Fruit fly (Drosophila melanogaster) whole organism, prepupa: ENCODE results near the gene CG5412.

Experiments
- Blimp-1 ChIP-seq: fragments of 200-800 bp; sonication (Bioruptor generic); optimal IDR thresholded peaks from 3 replicates; lab custom pipeline; 2017; ENCODE audit warnings: missing biosample characterization, missing genetic modification characterization, mild to moderate bottlenecking, moderate library complexity, missing genetic modification reagents
- CG10669 ChIP-seq: fragments of 200-800 bp; sonication (Bioruptor generic); optimal IDR thresholded peaks from 3 replicates; lab custom pipeline; 2018; ENCODE audit warnings: missing biosample characterization, mild to moderate bottlenecking, missing genetic modification characterization, moderate library complexity
- CG3919 ChIP-seq: fragments of 200-800 bp; sonication (Bioruptor generic); optimal IDR thresholded peaks from 3 replicates; lab custom pipeline; 2016; ENCODE audit warnings: missing biosample characterization, missing genetic modification characterization
- CG8632 ChIP-seq: fragments of 200-800 bp; sonication (Bioruptor generic); optimal IDR thresholded peaks from 3 replicates; lab custom pipeline; 2016; ENCODE audit warnings: missing biosample characterization, missing genetic modification characterization
- Eip93F ChIP-seq: fragments of 200-800 bp; sonication (Bioruptor generic); optimal IDR thresholded peaks from 2 replicates; lab custom pipeline; 2016; ENCODE audit warnings: missing biosample characterization, mild to moderate bottlenecking, missing genetic modification characterization
- Gug ChIP-seq: fragments of 200-800 bp; sonication (Bioruptor generic); IDR thresholded peaks from 2 replicates; pipeline ENCODE4 v1.3.6; 2022; ENCODE audit warnings: missing biosample characterization, missing genetic modification characterization
- Hr38 ChIP-seq: sonication (Bioruptor generic); optimal IDR thresholded peaks from 2 replicates; lab custom pipeline; 2016; ENCODE audit warnings: missing biosample characterization, missing genetic modification characterization
- OdsH ChIP-seq: fragments of 200-800 bp; sonication (Bioruptor generic); optimal IDR thresholded peaks from 3 replicates; lab custom pipeline; 2016; ENCODE audit warnings: missing biosample characterization, missing genetic modification characterization
- acj6 ChIP-seq: fragments of 200-800 bp; sonication (Bioruptor generic); optimal IDR thresholded peaks from 3 replicates; lab custom pipeline; 2016; ENCODE audit warnings: missing biosample characterization, missing genetic modification characterization
- cyc ChIP-seq: fragments of 200-800 bp; sonication (Bioruptor generic); optimal IDR thresholded peaks from 3 replicates; lab custom pipeline; 2016; ENCODE audit warnings: missing biosample characterization, missing genetic modification characterization
- net ChIP-seq: fragments of 200-800 bp; sonication (Bioruptor generic); optimal IDR thresholded peaks from 3 replicates; lab custom pipeline; 2016; ENCODE audit warnings: missing biosample characterization, missing genetic modification characterization
- spab ChIP-seq: fragments of 200-800 bp; sonication (Bioruptor generic); optimal IDR thresholded peaks from 2 replicates; lab custom pipeline; 2017; ENCODE audit warnings: missing biosample characterization, mild to moderate bottlenecking, missing genetic modification characterization, missing genetic modification reagents

- peak; percentile 94 for TF ChIP-seq net (GFP tag; lab: Kevin White, UChicago)
- peak; percentile 85 for TF ChIP-seq Blimp-1 (GFP tag; lab: Kevin White, UChicago)
- TF ChIP-seq Hr38 (GFP tag; lab: Kevin White, UChicago): no peak
- peak; percentile 75 for TF ChIP-seq Gug (GFP tag; lab: Robert Waterston, UW)
- TF ChIP-seq CG10669 (GFP tag; lab: Kevin White, UChicago): peak; percentile 95
- peak; percentile 94 for TF ChIP-seq CG8632 (GFP tag; lab: Kevin White, UChicago)
- TF ChIP-seq cyc (GFP tag; lab: Kevin White, UChicago): peak; percentile 92
- peak; percentile 94 for TF ChIP-seq OdsH (GFP tag; lab: Kevin White, UChicago)
- peak; percentile 92 for TF ChIP-seq acj6 (GFP tag; lab: Kevin White, UChicago)
- peak; percentile 94 for TF ChIP-seq CG3919 (GFP tag; lab: Kevin White, UChicago)
- TF ChIP-seq Eip93F (GFP tag; lab: Kevin White, UChicago): peak; percentile 80
- peak; percentile 90 for TF ChIP-seq spab (GFP tag; lab: Kevin White, UChicago)
Measured at dm6 chr3R:20587630-20588479, 11.0 kb downstream of the CG5412 start, which contains the start of gene Septin2.
